Fruit fly (Drosophila melanogaster): ENCODE measurements around the gene CG14352.
A peak's percentile ranks its signal among the peaks of the same experiment; 100 is the strongest.

DNA sequence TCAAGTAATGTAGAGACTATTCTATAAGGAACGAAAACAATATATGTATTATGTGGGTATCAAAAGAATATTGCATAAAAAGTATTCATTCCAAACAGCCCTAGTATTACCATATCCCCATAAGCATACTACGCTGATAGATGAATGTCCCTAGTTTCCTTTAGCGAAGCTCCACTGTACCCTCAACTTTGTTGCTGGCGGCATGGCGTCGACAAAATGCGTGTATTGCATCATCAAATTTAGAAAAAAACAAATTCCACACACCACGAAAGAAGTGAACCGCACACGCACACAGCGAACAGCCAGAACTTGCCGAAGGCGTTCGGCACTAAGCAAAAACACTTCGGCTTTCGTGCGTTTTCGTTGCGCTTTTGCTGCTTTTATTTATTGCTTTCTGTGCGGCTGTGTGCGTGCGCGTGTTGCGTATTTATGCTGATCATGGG lies 21.5 kb downstream of the CG14352 start:
- TF ChIP-seq CG4318 (GFP tag; optimal IDR thresholded peaks at IDR 0.05) (peak; percentile 38), dac (GFP tag; optimal IDR thresholded peaks at IDR 0.05) (no peak), esn (GFP tag; optimal IDR thresholded peaks at IDR 0.05) (no peak), OdsH (GFP tag; optimal IDR thresholded peaks at IDR 0.05) (peak; percentile 50), CG11762 (GFP tag; optimal IDR thresholded peaks at IDR 0.05; ENCODE audit: insufficient read depth) (no peak), Hr4 (GFP tag; optimal IDR thresholded peaks at IDR 0.05) (peak; percentile 51), Lpt (GFP tag; optimal IDR thresholded peaks at IDR 0.05) (peak; percentile 33), CG11294 (GFP tag; IDR thresholded peaks at IDR 0.05) (peak; percentile 85), CG6792 (GFP tag; optimal IDR thresholded peaks at IDR 0.05) (no peak), Sox14 (GFP tag; optimal IDR thresholded peaks at IDR 0.05) (peak; percentile 1), Gug (GFP tag; IDR thresholded peaks at IDR 0.05) (peak; percentile 70), Hr38 (GFP tag; optimal IDR thresholded peaks at IDR 0.05) (no peak)

Measured in whole organism, prepupa.